Worm (Caenorhabditis elegans): Measurements from ENCODE around the gene F35E8.1.

Gene F35E8.1

ce11 chrV:15867373-15867772, 38.1 kb downstream of the F35E8.1 start, which contains the start of gene fbxa-197:
TSS of gene fbxa-197 (plus strand) at chrV:15867673.
- TF ChIP-seq snpc-4 (tag; optimal IDR thresholded peaks at IDR 0.05): no peak
- no peak for TF ChIP-seq ceh-16 (tag; optimal IDR thresholded peaks at IDR 0.05)
- no peak for TF ChIP-seq ceh-82 (tag; optimal IDR thresholded peaks at IDR 0.05)
- TF ChIP-seq eor-1 (tag; optimal IDR thresholded peaks at IDR 0.05): no peak

ce11 chrV:15865839-15866238, 39.6 kb downstream of the F35E8.1 start, which contains the start of gene srh-293:
TSS of gene srh-293 (plus strand) at chrV:15866139.
- TF ChIP-seq ama-1 (optimal IDR thresholded peaks at IDR 0.05) (no peak), elt-1 (tag; optimal IDR thresholded peaks at IDR 0.05) (no peak), fkh-2 (tag; optimal IDR thresholded peaks at IDR 0.05) (no peak), aly-2 (tag; optimal IDR thresholded peaks at IDR 0.05) (no peak), zag-1 (tag; optimal IDR thresholded peaks at IDR 0.05) (no peak), unc-62 (GFP tag; optimal IDR thresholded peaks at IDR 0.05) (no peak), nhr-25 (tag; optimal IDR thresholded peaks at IDR 0.05) (no peak), daf-12 (tag; optimal IDR thresholded peaks at IDR 0.05) (no peak), lin-15B (tag; optimal IDR thresholded peaks at IDR 0.05) (no peak)

DNA sequence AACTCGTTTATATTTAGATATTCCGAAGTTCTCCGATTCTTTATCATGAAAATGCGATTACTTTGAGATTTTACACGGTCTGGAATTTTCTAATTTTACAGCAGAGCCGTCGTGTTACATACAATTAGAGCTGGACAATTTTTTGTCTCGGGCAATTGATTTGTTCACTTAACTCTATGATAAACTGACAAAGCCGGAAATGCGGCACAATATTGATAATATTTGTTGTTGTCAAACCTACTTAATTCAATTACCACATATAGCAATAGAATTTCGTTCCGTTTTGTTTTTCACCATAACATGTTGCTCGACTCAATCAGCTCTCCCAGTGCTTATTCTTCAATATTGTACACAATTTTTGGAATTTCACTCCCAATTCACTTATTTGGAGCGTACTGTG, 42.4 kb downstream of the F35E8.1 start, which contains the start of gene srh-299:
Gene srh-299 (plus strand): TSS at position 301 of the 400 bp plus-strand sequence.
- TF ChIP-seq pqm-1 (tag; optimal IDR thresholded peaks at IDR 0.05): no peak
- no peak for TF ChIP-seq R02D3.7 (tag; optimal IDR thresholded peaks at IDR 0.05)
- TF ChIP-seq ZK546.5 (tag; optimal IDR thresholded peaks at IDR 0.05): no peak
- TF ChIP-seq elt-1 (tag; optimal IDR thresholded peaks at IDR 0.05): no peak
- no peak for TF ChIP-seq zag-1 (tag; optimal IDR thresholded peaks at IDR 0.05)
- no peak for TF ChIP-seq lin-39 (tag; optimal IDR thresholded peaks at IDR 0.05)
- no peak for TF ChIP-seq egl-5 (tag; optimal IDR thresholded peaks at IDR 0.05)
- TF ChIP-seq ceh-16 (tag; optimal IDR thresholded peaks at IDR 0.05): no peak
- TF ChIP-seq nhr-67 (tag; optimal IDR thresholded peaks at IDR 0.05): no peak
- no peak for TF ChIP-seq ztf-4 (tag; optimal IDR thresholded peaks at IDR 0.05)
- no peak for TF ChIP-seq snpc-4 (tag; optimal IDR thresholded peaks at IDR 0.05)
- no peak for TF ChIP-seq egl-27 (tag; optimal IDR thresholded peaks at IDR 0.05)
- TF ChIP-seq nfya-1 (tag; optimal IDR thresholded peaks at IDR 0.05; ENCODE audit: insufficient read depth): no peak
- TF ChIP-seq aly-2 (tag; optimal IDR thresholded peaks at IDR 0.05): no peak
- TF ChIP-seq nhr-237 (tag; optimal IDR thresholded peaks at IDR 0.05): no peak
- TF ChIP-seq tbx-2 (tag; optimal IDR thresholded peaks at IDR 0.05): no peak
- no peak for TF ChIP-seq nhr-43 (tag; optimal IDR thresholded peaks at IDR 0.05; ENCODE audit: poor library complexity, severe bottlenecking)
- TF ChIP-seq nhr-11 (tag; optimal IDR thresholded peaks at IDR 0.05): no peak
- TF ChIP-seq pha-4 (tag; optimal IDR thresholded peaks at IDR 0.05): no peak
- TF ChIP-seq nhr-25 (tag; optimal IDR thresholded peaks at IDR 0.05): no peak

ce11 chrV:15862599-15862998, 42.8 kb downstream of the F35E8.1 start, which contains the start of gene srz-12:
TSS of gene srz-12 (minus strand) at chrV:15862699.
- no peak for TF ChIP-seq nhr-76 (tag; optimal IDR thresholded peaks at IDR 0.05)
- no peak for TF ChIP-seq nhr-77 (tag; optimal IDR thresholded peaks at IDR 0.05)
- TF ChIP-seq nhr-25 (tag; optimal IDR thresholded peaks at IDR 0.05): no peak
- no peak for TF ChIP-seq elt-2 (tag; optimal IDR thresholded peaks at IDR 0.05)
- no peak for TF ChIP-seq nhr-43 (tag; optimal IDR thresholded peaks at IDR 0.05; ENCODE audit: poor library complexity, severe bottlenecking)
- no peak for TF ChIP-seq nhr-23 (tag; optimal IDR thresholded peaks at IDR 0.05)
- TF ChIP-seq ztf-4 (tag; optimal IDR thresholded peaks at IDR 0.05): no peak
- no peak for TF ChIP-seq lin-39 (tag; optimal IDR thresholded peaks at IDR 0.05)
- no peak for TF ChIP-seq fkh-2 (tag; optimal IDR thresholded peaks at IDR 0.05)
- TF ChIP-seq R02D3.7 (tag; optimal IDR thresholded peaks at IDR 0.05): no peak
- TF ChIP-seq fos-1 (tag; optimal IDR thresholded peaks at IDR 0.05): no peak
- no peak for TF ChIP-seq nhr-237 (tag; optimal IDR thresholded peaks at IDR 0.05)
- TF ChIP-seq ZK546.5 (tag; optimal IDR thresholded peaks at IDR 0.05): no peak

ce11 chrV:15858292-15858691, 47.1 kb downstream of the F35E8.1 start, which contains the start of gene srh-148:
TSS of gene srh-148 (minus strand) at chrV:15858392.
- no peak for TF ChIP-seq nhr-11 (tag; optimal IDR thresholded peaks at IDR 0.05)
- no peak for TF ChIP-seq fkh-2 (tag; optimal IDR thresholded peaks at IDR 0.05)
- TF ChIP-seq ceh-82 (tag; optimal IDR thresholded peaks at IDR 0.05): no peak
- no peak for TF ChIP-seq egl-5 (tag; optimal IDR thresholded peaks at IDR 0.05)
- no peak for TF ChIP-seq nhr-23 (tag; optimal IDR thresholded peaks at IDR 0.05)
- no peak for TF ChIP-seq ceh-9 (tag; optimal IDR thresholded peaks at IDR 0.05)
- no peak for TF ChIP-seq snpc-4 (tag; optimal IDR thresholded peaks at IDR 0.05)
- no peak for TF ChIP-seq unc-62 (GFP tag; optimal IDR thresholded peaks at IDR 0.05)
- no peak for TF ChIP-seq fkh-10 (GFP tag; optimal IDR thresholded peaks at IDR 0.05)
- TF ChIP-seq fos-1 (tag; optimal IDR thresholded peaks at IDR 0.05): no peak
- no peak for TF ChIP-seq ceh-28 (tag; optimal IDR thresholded peaks at IDR 0.05)
- no peak for TF ChIP-seq nhr-43 (tag; optimal IDR thresholded peaks at IDR 0.05; ENCODE audit: poor library complexity, severe bottlenecking)
- no peak for TF ChIP-seq nhr-25 (tag; optimal IDR thresholded peaks at IDR 0.05)
- no peak for TF ChIP-seq ama-1 (optimal IDR thresholded peaks at IDR 0.05)
- TF ChIP-seq unc-39 (tag; optimal IDR thresholded peaks at IDR 0.05): no peak

Measured in whole organism, L3 larva.